Worm (Caenorhabditis elegans): ENCODE results near the gene C50H2.4.

C50H2.4 gene

DNA sequence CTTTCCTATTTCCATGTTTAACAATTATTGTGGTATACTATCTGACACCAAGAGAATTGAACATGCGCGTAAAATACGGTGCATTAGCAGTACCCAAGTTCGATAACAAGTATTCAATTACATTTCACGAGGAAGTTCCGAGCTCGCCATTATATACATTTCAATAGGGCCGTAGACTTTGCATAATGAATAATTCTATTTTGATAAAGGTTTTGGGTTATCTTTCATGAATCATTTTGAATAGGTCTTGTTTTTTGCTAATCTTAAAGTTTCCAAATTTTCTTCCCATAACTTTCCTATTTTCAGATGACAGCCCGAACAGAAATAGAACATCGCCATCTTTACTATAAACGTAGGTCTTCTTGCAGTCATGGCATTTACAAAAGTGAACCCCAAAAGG lies 9.5 kb downstream of the C50H2.4 start, which contains the start of gene C50H2.13:
Gene C50H2.13 (plus strand): TSS at position 301 of the 400 bp plus-strand sequence.
- TF ChIP-seq lin-39 (tag; optimal IDR thresholded peaks at IDR 0.05): no peak
- no peak for TF ChIP-seq unc-39 (tag; optimal IDR thresholded peaks at IDR 0.05)
- TF ChIP-seq egl-27 (tag; optimal IDR thresholded peaks at IDR 0.05): no peak
- TF ChIP-seq elt-2 (tag; optimal IDR thresholded peaks at IDR 0.05): no peak
- TF ChIP-seq egl-5 (tag; optimal IDR thresholded peaks at IDR 0.05): no peak
- no peak for TF ChIP-seq ceh-16 (tag; optimal IDR thresholded peaks at IDR 0.05)
- no peak for TF ChIP-seq nhr-76 (tag; optimal IDR thresholded peaks at IDR 0.05)
- TF ChIP-seq aly-2 (tag; optimal IDR thresholded peaks at IDR 0.05): no peak
- no peak for TF ChIP-seq pqm-1 (tag; optimal IDR thresholded peaks at IDR 0.05)
- no peak for TF ChIP-seq mml-1 (tag; optimal IDR thresholded peaks at IDR 0.05)
- TF ChIP-seq ztf-11 (tag; optimal IDR thresholded peaks at IDR 0.05): no peak

DNA sequence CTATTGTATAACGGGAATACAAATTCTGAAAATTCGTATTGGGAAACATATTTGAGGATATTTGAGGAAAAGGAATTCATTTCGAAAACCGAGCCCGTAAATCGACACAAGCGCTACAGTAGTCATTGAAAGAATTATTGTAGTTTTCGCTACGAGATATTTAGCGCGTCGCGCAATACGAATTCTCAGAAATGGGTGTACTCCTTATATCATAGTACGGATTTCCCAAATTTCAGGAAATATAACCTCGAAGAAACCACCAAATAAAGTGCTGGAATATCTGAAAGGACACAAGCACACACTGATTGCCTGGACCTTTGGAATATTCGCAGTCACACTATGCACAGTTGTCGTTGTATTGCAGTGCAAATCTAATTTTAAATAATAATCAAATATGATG lies 10.6 kb downstream of the C50H2.4 start:
- no peak for TF ChIP-seq ceh-28 (tag; optimal IDR thresholded peaks at IDR 0.05)
- TF ChIP-seq egl-5 (tag; optimal IDR thresholded peaks at IDR 0.05): no peak
- TF ChIP-seq skn-1 (tag; optimal IDR thresholded peaks at IDR 0.05): no peak
- TF ChIP-seq R02D3.7 (tag; optimal IDR thresholded peaks at IDR 0.05): no peak
- TF ChIP-seq lin-39 (tag; optimal IDR thresholded peaks at IDR 0.05): no peak
- no peak for TF ChIP-seq ceh-82 (tag; optimal IDR thresholded peaks at IDR 0.05)
- TF ChIP-seq nhr-43 (tag; optimal IDR thresholded peaks at IDR 0.05; ENCODE audit: poor library complexity, severe bottlenecking): no peak
- TF ChIP-seq nhr-76 (tag; optimal IDR thresholded peaks at IDR 0.05): no peak
- TF ChIP-seq ztf-4 (tag; optimal IDR thresholded peaks at IDR 0.05): no peak
- no peak for TF ChIP-seq nhr-23 (tag; optimal IDR thresholded peaks at IDR 0.05)
- TF ChIP-seq nfya-1 (tag; optimal IDR thresholded peaks at IDR 0.05; ENCODE audit: insufficient read depth): no peak
- TF ChIP-seq nhr-67 (tag; optimal IDR thresholded peaks at IDR 0.05): no peak
- TF ChIP-seq lsy-12 (tag; optimal IDR thresholded peaks at IDR 0.05): no peak

DNA sequence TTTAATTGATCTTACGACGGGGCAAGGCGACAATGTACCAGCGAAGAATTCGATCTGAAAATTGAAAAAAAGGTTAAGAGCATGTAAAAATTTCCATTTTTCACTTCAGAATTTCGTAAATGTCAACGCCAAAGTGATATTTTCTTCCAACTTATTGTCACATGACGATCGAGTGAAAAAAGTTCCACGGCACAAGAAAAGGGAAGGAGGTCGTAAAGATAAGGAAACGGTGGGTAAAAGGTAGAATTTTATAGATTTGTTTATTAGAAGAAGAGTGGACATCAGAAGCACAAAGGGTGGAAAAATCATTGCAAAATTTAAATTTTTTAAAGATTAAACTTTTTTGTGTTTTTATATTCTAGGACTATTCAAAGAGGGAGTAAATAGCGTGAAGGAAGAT lies 11.2 kb downstream of the C50H2.4 start:
- no peak for TF ChIP-seq aly-2 (tag; optimal IDR thresholded peaks at IDR 0.05)
- TF ChIP-seq pqm-1 (tag; optimal IDR thresholded peaks at IDR 0.05): peak; percentile 63
- TF ChIP-seq elt-2 (tag; optimal IDR thresholded peaks at IDR 0.05): peak; percentile 87
- TF ChIP-seq jun-1 (tag; optimal IDR thresholded peaks at IDR 0.05): peak; percentile 16
- peak; percentile 36 for TF ChIP-seq pha-4 (tag; optimal IDR thresholded peaks at IDR 0.05)
- no peak for TF ChIP-seq nhr-25 (tag; optimal IDR thresholded peaks at IDR 0.05)
- no peak for TF ChIP-seq fkh-10 (GFP tag; optimal IDR thresholded peaks at IDR 0.05)

DNA sequence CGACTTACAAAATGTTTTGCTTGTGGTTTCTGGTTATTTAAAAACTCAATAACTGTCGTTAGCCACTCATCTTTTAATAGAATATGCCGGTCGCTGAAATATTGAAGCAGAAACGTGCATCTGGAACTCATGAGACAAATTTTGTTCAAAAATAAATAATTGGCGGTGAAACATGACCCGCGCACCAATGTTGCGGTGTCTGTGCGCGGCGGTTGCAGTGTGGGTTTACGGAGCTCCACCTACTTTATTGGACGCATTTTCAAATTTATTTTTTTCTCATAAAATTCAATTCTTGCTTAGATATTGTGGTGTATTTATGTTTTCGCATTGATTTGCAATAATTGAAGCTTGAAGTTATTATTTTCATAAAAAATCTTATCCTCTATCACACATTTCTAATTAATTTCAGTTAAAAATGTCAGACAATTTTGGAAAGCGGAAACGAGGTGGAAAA lies 13.9 kb downstream of the C50H2.4 start, which contains the start of the genes rmh-2 and suds-3:
Gene rmh-2 (minus strand): TSS at position 164 of the 454 bp plus-strand sequence.
Gene suds-3 (plus strand): TSS at position 404 of the 454 bp plus-strand sequence.
- TF ChIP-seq nhr-76 (tag; optimal IDR thresholded peaks at IDR 0.05) (no peak), mml-1 (tag; optimal IDR thresholded peaks at IDR 0.05) (no peak), nhr-43 (tag; optimal IDR thresholded peaks at IDR 0.05; ENCODE audit: poor library complexity, severe bottlenecking) (no peak), ceh-82 (tag; optimal IDR thresholded peaks at IDR 0.05) (no peak), nfya-1 (tag; optimal IDR thresholded peaks at IDR 0.05; ENCODE audit: insufficient read depth) (peak; percentile 78), jun-1 (tag; optimal IDR thresholded peaks at IDR 0.05) (no peak), unc-39 (tag; optimal IDR thresholded peaks at IDR 0.05) (no peak), snpc-4 (tag; optimal IDR thresholded peaks at IDR 0.05) (no peak), sea-2 (GFP tag; optimal IDR thresholded peaks at IDR 0.05) (no peak), daf-12 (tag; optimal IDR thresholded peaks at IDR 0.05) (no peak), egl-5 (tag; optimal IDR thresholded peaks at IDR 0.05) (no peak), nhr-237 (tag; optimal IDR thresholded peaks at IDR 0.05) (no peak), fos-1 (tag; optimal IDR thresholded peaks at IDR 0.05) (no peak), unc-62 (GFP tag; optimal IDR thresholded peaks at IDR 0.05) (no peak), zag-1 (tag; optimal IDR thresholded peaks at IDR 0.05) (no peak), lin-15B (tag; optimal IDR thresholded peaks at IDR 0.05) (peak; percentile 71), nhr-12 (tag; optimal IDR thresholded peaks at IDR 0.05) (no peak), pha-4 (tag; optimal IDR thresholded peaks at IDR 0.05) (peak; percentile 51), lsy-12 (tag; optimal IDR thresholded peaks at IDR 0.05) (no peak), nhr-77 (tag; optimal IDR thresholded peaks at IDR 0.05) (no peak), R02D3.7 (tag; optimal IDR thresholded peaks at IDR 0.05) (peak; percentile 92), ceh-16 (tag; optimal IDR thresholded peaks at IDR 0.05) (no peak), nhr-23 (tag; optimal IDR thresholded peaks at IDR 0.05) (no peak), lin-39 (tag; optimal IDR thresholded peaks at IDR 0.05) (peak; percentile 1), elt-2 (tag; optimal IDR thresholded peaks at IDR 0.05) (peak; percentile 18), pqm-1 (tag; optimal IDR thresholded peaks at IDR 0.05) (no peak), ZK546.5 (tag; optimal IDR thresholded peaks at IDR 0.05) (no peak), ceh-28 (tag; optimal IDR thresholded peaks at IDR 0.05) (no peak)

All from whole organism, L3 larva.